Worm (Caenorhabditis elegans) whole organism, young adult: ENCODE results near the gene W10G11.3.
"Not testable (repeated sequence)": the region's sequence is repeated elsewhere in the genome, so short reads cannot be mapped to it uniquely, and the experiment has no call there.

Experiments
- B0019.2 ChIP-seq: fragments of 200-800 bp; sonication (Bioruptor generic); conservative IDR thresholded peaks from 2 replicates; pipeline ENCODE4 v1.3.6; 2022; ENCODE audit warnings: missing genetic modification reagents, missing genetic modification characterization, missing compliant biosample characterization
- C06A6.2 ChIP-seq: fragments of 200-800 bp; sonication (Bioruptor generic); conservative IDR thresholded peaks from 2 replicates; pipeline ENCODE4 v1.3.6; 2022; ENCODE audit warnings: missing genetic modification characterization, missing compliant biosample characterization
- D2030.7 ChIP-seq: fragments of 200-800 bp; sonication (Bioruptor generic); IDR thresholded peaks from 2 replicates; pipeline ENCODE4 v1.3.6; 2022; ENCODE audit warnings: missing genetic modification reagents, missing genetic modification characterization, missing compliant biosample characterization
- F22D6.2 ChIP-seq: sonication (generic microtip); optimal IDR thresholded peaks from 2 replicates; lab custom pipeline; 2016; ENCODE audit warnings: mild to moderate bottlenecking, missing genetic modification characterization, missing compliant biosample characterization
- K11D2.4 ChIP-seq: fragments of 200-800 bp; sonication (Bioruptor generic); IDR thresholded peaks from 2 replicates; pipeline ENCODE4 v1.3.6; 2022; ENCODE audit warnings: missing genetic modification reagents, missing genetic modification characterization, missing compliant biosample characterization
- K12H6.12 ChIP-seq: fragments of 200-800 bp; sonication (Bioruptor generic); optimal IDR thresholded peaks from 2 replicates; lab custom pipeline; 2018; ENCODE audit warnings: mild to moderate bottlenecking, missing genetic modification characterization, missing compliant biosample characterization
- Y67H2A.10 ChIP-seq: fragments of 200-800 bp; sonication (Bioruptor generic); conservative IDR thresholded peaks from 2 replicates; pipeline ENCODE4 v1.3.6; 2022; ENCODE audit warnings: missing genetic modification reagents, missing genetic modification characterization, missing compliant biosample characterization
- ZK185.1 ChIP-seq: sonication (generic microtip); optimal IDR thresholded peaks from 2 replicates; lab custom pipeline; 2016; ENCODE audit warnings: mild to moderate bottlenecking, missing genetic modification characterization, missing compliant biosample characterization; ENCODE audit not compliant: poor library complexity, severe bottlenecking
- attf-3 ChIP-seq: fragments of 200-800 bp; sonication (Bioruptor generic); conservative IDR thresholded peaks from 2 replicates; pipeline ENCODE4 v1.3.6; 2022; ENCODE audit warnings: missing genetic modification reagents, missing genetic modification characterization, missing compliant biosample characterization
- attf-5 ChIP-seq: fragments of 200-800 bp; sonication (Bioruptor generic); optimal IDR thresholded peaks from 2 replicates; lab custom pipeline; 2018; ENCODE audit warnings: mild to moderate bottlenecking, missing genetic modification characterization, missing compliant biosample characterization
- attf-6 ChIP-seq: fragments of 200-800 bp; sonication (Bioruptor generic); IDR thresholded peaks from 2 replicates; pipeline ENCODE4 v1.3.6; 2022; ENCODE audit warnings: missing genetic modification reagents, missing genetic modification characterization, missing compliant biosample characterization
- cebp-1 ChIP-seq, 2 experiments: fragments of 200-800 bp in 1 of 2; sonication (Bioruptor generic) in 1 of 2; sonication (generic microtip) in 1 of 2; IDR thresholded peaks in 1 of 2; optimal IDR thresholded peaks in 1 of 2; 2 replicates each; pipeline versions ENCODE4 v1.3.6 to Lab custom; 2017 to 2022; ENCODE audit warnings: missing compliant biosample characterization in 2 of 2, missing genetic modification characterization in 2 of 2, mild to moderate bottlenecking in 1 of 2, missing genetic modification reagents in 1 of 2, moderate library complexity in 1 of 2
- cebp-2 ChIP-seq: fragments of 200-800 bp; sonication (Bioruptor generic); IDR thresholded peaks from 2 replicates; pipeline ENCODE4 v1.3.6; 2022; ENCODE audit warnings: missing genetic modification characterization, missing compliant biosample characterization
- ceh-100 ChIP-seq: fragments of 200-800 bp; sonication (Bioruptor generic); IDR thresholded peaks from 2 replicates; pipeline ENCODE4 v1.3.6; 2022; ENCODE audit warnings: missing genetic modification reagents, missing genetic modification characterization, missing compliant biosample characterization
- ceh-27 ChIP-seq: fragments of 200-800 bp; sonication (Bioruptor generic); optimal IDR thresholded peaks from 2 replicates; lab custom pipeline; 2018; ENCODE audit warnings: mild to moderate bottlenecking, missing genetic modification characterization, moderate library complexity, missing compliant biosample characterization
- ceh-58 ChIP-seq: fragments of 200-800 bp; sonication (Bioruptor generic); IDR thresholded peaks from 2 replicates; pipeline ENCODE4 v1.3.6; 2022; ENCODE audit warnings: missing genetic modification characterization, missing compliant biosample characterization
- chd-7 ChIP-seq: sonication (generic microtip); optimal IDR thresholded peaks from 2 replicates; lab custom pipeline; 2016; ENCODE audit warnings: mild to moderate bottlenecking, missing genetic modification characterization, moderate library complexity, missing compliant biosample characterization
- dox-1 ChIP-seq: fragments of 200-800 bp; sonication (Bioruptor generic); IDR thresholded peaks from 2 replicates; pipeline ENCODE4 v1.3.6; 2022; ENCODE audit warnings: missing genetic modification reagents, missing genetic modification characterization, missing compliant biosample characterization
- dpff-1 ChIP-seq: sonication (generic microtip); optimal IDR thresholded peaks from 2 replicates; lab custom pipeline; 2017; ENCODE audit warnings: mild to moderate bottlenecking, missing genetic modification characterization, missing compliant biosample characterization
- egrh-3 ChIP-seq: fragments of 200-800 bp; sonication (Bioruptor generic); IDR thresholded peaks from 2 replicates; pipeline ENCODE4 v1.3.6; 2022; ENCODE audit warnings: missing genetic modification reagents, missing genetic modification characterization, missing compliant biosample characterization
- ekl-4 ChIP-seq: fragments of 200-800 bp; sonication (Bioruptor generic); IDR thresholded peaks from 2 replicates; pipeline ENCODE4 v1.3.6; 2022; ENCODE audit warnings: missing genetic modification reagents, missing genetic modification characterization, missing compliant biosample characterization
- hmg-1.2 ChIP-seq: fragments of 200-800 bp; sonication (Bioruptor generic); IDR thresholded peaks from 2 replicates; pipeline ENCODE4 v1.3.6; 2022; ENCODE audit warnings: missing genetic modification reagents, missing genetic modification characterization, missing compliant biosample characterization
- let-526 ChIP-seq: fragments of 200-800 bp; sonication (Bioruptor generic); IDR thresholded peaks from 2 replicates; pipeline ENCODE4 v1.3.6; 2022; ENCODE audit warnings: missing genetic modification reagents, missing genetic modification characterization, missing compliant biosample characterization
- let-607 ChIP-seq, 2 experiments: fragments of 200-800 bp in 1 of 2; sonication (Bioruptor generic) in 1 of 2; sonication (generic microtip) in 1 of 2; optimal IDR thresholded peaks; 2 replicates each; lab custom pipeline; 2016 to 2018; ENCODE audit warnings: mild to moderate bottlenecking in 2 of 2, missing compliant biosample characterization in 2 of 2, missing genetic modification characterization in 2 of 2, moderate library complexity in 2 of 2, missing genotype in 1 of 2
- lin-26 ChIP-seq: fragments of 200-800 bp; sonication (Bioruptor generic); IDR thresholded peaks from 2 replicates; pipeline ENCODE4 v1.3.6; 2022; ENCODE audit warnings: missing genetic modification reagents, missing genetic modification characterization, missing compliant biosample characterization
- lin-35 ChIP-seq, 3 experiments: fragments of 150-350 bp in 2 of 3; sonication (generic microtip) in 1 of 3; optimal IDR thresholded peaks; 2 replicates each; lab custom pipeline; 2014 to 2018; ENCODE audit warnings: missing biosample characterization in 3 of 3, missing genetic modification characterization in 3 of 3, missing genetic modification reagents in 3 of 3
- lin-40 ChIP-seq: sonication (generic microtip); optimal IDR thresholded peaks from 2 replicates; lab custom pipeline; 2016; ENCODE audit warnings: missing genetic modification characterization, mild to moderate bottlenecking, missing compliant biosample characterization, missing genotype, missing genetic modification reagents
- lin-54 ChIP-seq: fragments of 200-800 bp; sonication (Bioruptor generic); optimal IDR thresholded peaks from 2 replicates; lab custom pipeline; 2018; ENCODE audit warnings: mild to moderate bottlenecking, missing genetic modification characterization, missing compliant biosample characterization
- lsl-1 ChIP-seq: fragments of 200-800 bp; sonication (Bioruptor generic); optimal IDR thresholded peaks from 2 replicates; lab custom pipeline; 2018; ENCODE audit warnings: mild to moderate bottlenecking, missing genetic modification characterization, moderate library complexity, missing compliant biosample characterization
- madf-6 ChIP-seq: fragments of 200-800 bp; sonication (Bioruptor generic); IDR thresholded peaks from 2 replicates; pipeline ENCODE4 v1.3.6; 2022; ENCODE audit warnings: missing genetic modification reagents, missing genetic modification characterization, missing compliant biosample characterization
- madf-8 ChIP-seq: fragments of 200-800 bp; sonication (Bioruptor generic); conservative IDR thresholded peaks from 2 replicates; pipeline ENCODE4 v1.3.6; 2022; ENCODE audit warnings: missing genetic modification reagents, missing genetic modification characterization, missing compliant biosample characterization
- mcd-1 ChIP-seq: fragments of 200-800 bp; sonication (Bioruptor generic); IDR thresholded peaks from 2 replicates; pipeline ENCODE4 v1.3.6; 2022; ENCODE audit warnings: missing genetic modification reagents, missing genetic modification characterization, missing compliant biosample characterization
- mes-4 ChIP-seq: sonication (generic microtip); optimal IDR thresholded peaks from 2 replicates; lab custom pipeline; 2016; ENCODE audit warnings: missing genotype, missing genetic modification characterization, missing compliant biosample characterization
- mxl-1 ChIP-seq: sonication (generic microtip); optimal IDR thresholded peaks from 2 replicates; lab custom pipeline; 2016; ENCODE audit warnings: missing genetic modification characterization, missing compliant biosample characterization
- pbrm-1 ChIP-seq: fragments of 200-800 bp; sonication (Bioruptor generic); IDR thresholded peaks from 2 replicates; pipeline ENCODE4 v1.3.6; 2022; ENCODE audit warnings: missing genetic modification reagents, missing genetic modification characterization, missing compliant biosample characterization
- pha-4 ChIP-seq: fragments of 150-350 bp; sonication (generic microtip); optimal IDR thresholded peaks from 2 replicates; lab custom pipeline; 2014; ENCODE audit warnings: missing biosample characterization, missing genetic modification reagents, missing genetic modification characterization
- rcor-1 ChIP-seq: fragments of 200-800 bp; sonication (Bioruptor generic); IDR thresholded peaks from 2 replicates; pipeline ENCODE4 v1.3.6; 2022; ENCODE audit warnings: missing genetic modification reagents, missing genetic modification characterization, missing compliant biosample characterization
- snpc-1.3 ChIP-seq: sonication (generic microtip); optimal IDR thresholded peaks from 2 replicates; lab custom pipeline; 2017; ENCODE audit warnings: missing genetic modification characterization, mild to moderate bottlenecking, missing compliant biosample characterization, antibody characterized with exemption, moderate library complexity, missing genotype, missing genetic modification reagents; ENCODE audit not compliant: insufficient read depth
- snpc-4 ChIP-seq, 5 experiments: fragments of 150-350 bp in 1 of 5; sonication (generic microtip) in 4 of 5; optimal IDR thresholded peaks; 2 replicates each; lab custom pipeline; 2014 to 2018; ENCODE audit warnings: missing genetic modification characterization in 5 of 5, missing biosample characterization in 3 of 5, antibody characterized with exemption in 2 of 5, mild to moderate bottlenecking in 2 of 5, missing compliant biosample characterization in 2 of 5, missing genotype in 2 of 5, moderate library complexity in 2 of 5, missing genetic modification reagents in 1 of 5
- somi-1 ChIP-seq: fragments of 200-800 bp; sonication (Bioruptor generic); optimal IDR thresholded peaks from 2 replicates; lab custom pipeline; 2018; ENCODE audit warnings: mild to moderate bottlenecking, missing genetic modification characterization, missing compliant biosample characterization
- tbp1 ChIP-seq: fragments of 200-800 bp; sonication (Bioruptor generic); optimal IDR thresholded peaks from 2 replicates; lab custom pipeline; 2018; ENCODE audit warnings: mild to moderate bottlenecking, missing genetic modification characterization, missing compliant biosample characterization
- tlf-1 ChIP-seq: fragments of 200-800 bp; sonication (Bioruptor generic); optimal IDR thresholded peaks from 2 replicates; lab custom pipeline; 2018; ENCODE audit warnings: mild to moderate bottlenecking, missing genetic modification characterization, missing compliant biosample characterization
- ztf-25 ChIP-seq: fragments of 200-800 bp; sonication (Bioruptor generic); IDR thresholded peaks from 2 replicates; pipeline ENCODE4 v1.3.6; 2022; ENCODE audit warnings: missing genetic modification reagents, missing genetic modification characterization, missing compliant biosample characterization

The W10G11.3 gene

DNA sequence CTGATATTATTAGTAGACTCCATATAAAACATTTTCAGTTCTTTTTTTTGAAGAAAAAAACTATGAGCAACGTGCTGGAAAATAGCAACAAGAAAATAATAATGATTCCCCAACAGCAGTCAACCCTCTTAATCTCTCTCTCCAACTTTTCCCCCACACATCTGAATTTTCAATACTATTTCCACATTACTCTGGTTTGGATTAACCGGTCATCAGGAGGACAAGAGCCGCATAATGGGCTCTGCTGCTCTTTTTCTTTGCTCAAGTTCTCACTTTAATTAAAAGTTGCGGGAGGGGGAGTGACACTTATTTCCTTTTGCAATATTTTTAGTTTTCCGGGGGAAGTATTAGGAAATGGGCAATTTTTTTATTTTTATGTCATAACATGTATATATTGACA, 34.9 kb downstream of the W10G11.3 start:
- no peak for TF ChIP-seq snpc-1.3 (tag; lab: Kevin White, UChicago)
- no peak for TF ChIP-seq dpff-1
- no peak for TF ChIP-seq F22D6.2 (tag; lab: Kevin White, UChicago)
- no peak for TF ChIP-seq ztf-25 (GFP tag; lab: Robert Waterston, UW)
- no peak for TF ChIP-seq tlf-1
- TF ChIP-seq, all 124 proteins: peak for 0

- TF ChIP-seq chd-7 (tag; lab: Kevin White, UChicago) (no peak), attf-3 (no peak), K12H6.12 (tag; lab: Kevin White, UChicago) (no peak), lin-26 (GFP tag; lab: Robert Waterston, UW) (no peak), egrh-3 (GFP tag; lab: Robert Waterston, UW) (no peak), pha-4 (tag; lab: Kevin White, UChicago) (no peak), ceh-58 (GFP tag; lab: Robert Waterston, UW) (no peak), cebp-2 (GFP tag; lab: Robert Waterston, UW) (no peak), mxl-1 (no peak), somi-1 (no peak), ZK185.1 (no peak), let-607 (tag; optimal IDR thresholded peaks at IDR 0.05; lab: Kevin White, UChicago) (no peak), dpff-1 (no peak), mes-4 (tag; lab: Kevin White, UChicago) (no peak), attf-6 (GFP tag; lab: Robert Waterston, UW) (no peak)
Observed at ce11 chrII:3524097-3524496, 38.2 kb downstream of the W10G11.3 start, which contains the start of gene col-72. TSS of gene col-72 (minus strand) at chrII:3524197.

DNA sequence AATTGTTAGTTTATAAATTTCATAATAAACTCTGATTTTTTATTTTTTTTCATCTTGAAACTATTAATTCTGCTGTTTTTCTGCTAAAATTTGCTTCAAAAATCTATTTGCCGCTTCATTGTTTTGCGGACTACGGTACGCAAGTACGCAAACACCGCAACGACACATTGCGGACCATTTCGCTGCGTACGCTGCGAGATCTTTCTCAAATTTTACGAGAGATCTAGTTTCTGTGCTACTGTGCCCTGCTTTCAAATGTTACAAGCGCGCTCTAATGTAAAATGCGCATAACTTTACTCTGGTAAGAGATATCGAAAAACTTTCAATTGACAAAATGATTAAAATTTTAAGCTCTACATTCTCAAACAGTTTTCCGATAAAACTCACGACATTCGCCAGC, 38.8 kb downstream of the W10G11.3 start:
- TF ChIP-seq lsl-1 (peak; percentile 63), madf-8 (GFP tag; lab: Robert Waterston, UW) (0 out of 2 replicates have a peak, but pooled peaks have one; percentile 14), madf-6 (GFP tag; lab: Robert Waterston, UW) (peak; percentile 52), snpc-4 (tag; optimal IDR thresholded peaks at IDR 0.05; lab: Kevin White, UChicago) (peak in 2 of 4 experiments; percentile 23 to 43), ceh-100 (GFP tag; lab: Robert Waterston, UW) (peak; percentile 68), ZK185.1 (peak; percentile 51), egrh-3 (GFP tag; lab: Robert Waterston, UW) (0 out of 2 replicates have a peak, but pooled peaks have one; percentile 17), K11D2.4 (GFP tag; lab: Robert Waterston, UW) (peak; percentile 90), lin-40 (tag; lab: Kevin White, UChicago) (peak; percentile 68), let-526 (GFP tag; lab: Robert Waterston, UW) (peak; percentile 52; the same call in 1 of the 2 replicates), B0019.2 (peak; percentile 51; the same call in 1 of the 2 replicates), attf-5 (peak; percentile 79), lin-35 (GFP tag; optimal IDR thresholded peaks at IDR 0.05; lab: Kevin White, UChicago) (peak in 1 of 3 experiments; percentile 62), attf-3 (peak; percentile 71), Y67H2A.10 (GFP tag; lab: Robert Waterston, UW) (0 out of 2 replicates have a peak, but pooled peaks have one; percentile 9), mcd-1 (GFP tag; lab: Robert Waterston, UW) (peak; percentile 96), D2030.7 (peak; percentile 62), ceh-27 (GFP tag; lab: Kevin White, UChicago) (peak; percentile 72), lin-54 (GFP tag; lab: Kevin White, UChicago) (peak; percentile 54), C06A6.2 (GFP tag; lab: Robert Waterston, UW) (peak; percentile 81), pbrm-1 (GFP tag; lab: Robert Waterston, UW) (peak; percentile 74; the same call in 1 of the 2 replicates), cebp-1 (GFP tag; IDR thresholded peaks at IDR 0.05; lab: Robert Waterston, UW) (peak; percentile 58), cebp-1 (tag; optimal IDR thresholded peaks at IDR 0.05; lab: Kevin White, UChicago) (peak; percentile 62), ekl-4 (peak; percentile 60; the same call in 1 of the 2 replicates), dox-1 (GFP tag; lab: Robert Waterston, UW) (peak; percentile 76), hmg-1.2 (GFP tag; lab: Robert Waterston, UW) (peak; percentile 94), rcor-1 (peak; percentile 55), tbp1 (GFP tag; lab: Kevin White, UChicago) (peak; percentile 47)
- not testable (repeated sequence) for TF ChIP-seq snpc-4 (GFP tag; optimal IDR thresholded peaks at IDR 0.05; lab: Kevin White, UChicago)
